Worm (Caenorhabditis elegans) whole organism, L3 larva: Measurements from ENCODE around the gene F08G2.5.
"Not testable (repeated sequence)": the region's sequence is repeated elsewhere in the genome, so short reads cannot be mapped to it uniquely, and the experiment has no call there.

Experiments used
- ZK546.5 ChIP-seq: sonication (generic microtip); optimal IDR thresholded peaks from 2 replicates; lab custom pipeline; 2017; ENCODE audit warnings: missing biosample characterization, missing genetic modification characterization
- ama-1 ChIP-seq: fragments of 150-350 bp; optimal IDR thresholded peaks from 2 replicates; lab custom pipeline; 2018
- ceh-16 ChIP-seq: sonication (generic microtip); optimal IDR thresholded peaks from 2 replicates; lab custom pipeline; 2017; ENCODE audit warnings: missing biosample characterization, missing genetic modification characterization
- ceh-28 ChIP-seq: fragments of 150-350 bp; optimal IDR thresholded peaks from 2 replicates; lab custom pipeline; 2014; ENCODE audit warnings: missing biosample characterization, missing genetic modification reagents, missing genetic modification characterization
- daf-12 ChIP-seq: fragments of 150-350 bp; optimal IDR thresholded peaks from 2 replicates; lab custom pipeline; 2014; ENCODE audit warnings: missing biosample characterization, missing genetic modification reagents, missing genetic modification characterization
- egl-5 ChIP-seq: fragments of 150-350 bp; optimal IDR thresholded peaks from 2 replicates; lab custom pipeline; 2017; ENCODE audit warnings: missing biosample characterization, missing genetic modification reagents, missing genetic modification characterization, inconsistent platforms
- elt-1 ChIP-seq: fragments of 150-350 bp; optimal IDR thresholded peaks from 2 replicates; lab custom pipeline; 2014; ENCODE audit warnings: missing biosample characterization, missing genetic modification characterization
- elt-2 ChIP-seq: sonication (generic microtip); optimal IDR thresholded peaks from 2 replicates; lab custom pipeline; 2016; ENCODE audit warnings: missing genetic modification reagents, mild to moderate bottlenecking, missing genetic modification characterization, missing compliant biosample characterization
- elt-3 ChIP-seq, 3 experiments: fragments of 150-350 bp in 1 of 3; sonication (generic microtip) in 2 of 3; optimal IDR thresholded peaks; 2 replicates in 2 of 3; 4 replicates in 1 of 3; lab custom pipeline; 2014 to 2017; ENCODE audit warnings: missing biosample characterization in 3 of 3, missing genetic modification characterization in 3 of 3
- eor-1 ChIP-seq, 2 experiments: fragments of 150-350 bp; optimal IDR thresholded peaks; 2 replicates each; lab custom pipeline; 2014 to 2018; ENCODE audit warnings: missing biosample characterization in 2 of 2, missing genetic modification characterization in 2 of 2
- fkh-10 ChIP-seq: sonication (generic microtip); optimal IDR thresholded peaks from 2 replicates; lab custom pipeline; 2017; ENCODE audit warnings: missing biosample characterization, missing genetic modification reagents, missing genetic modification characterization
- fkh-2 ChIP-seq: fragments of 150-350 bp; optimal IDR thresholded peaks from 2 replicates; lab custom pipeline; 2014; ENCODE audit warnings: missing biosample characterization, missing genetic modification reagents, missing genetic modification characterization
- fos-1 ChIP-seq: fragments of 150-350 bp; optimal IDR thresholded peaks from 2 replicates; lab custom pipeline; 2014; ENCODE audit warnings: missing biosample characterization, missing genetic modification characterization
- hmg-11 ChIP-seq: sonication (generic microtip); optimal IDR thresholded peaks from 2 replicates; lab custom pipeline; 2016; ENCODE audit warnings: missing genetic modification characterization, missing compliant biosample characterization
- jun-1 ChIP-seq: fragments of 150-350 bp; optimal IDR thresholded peaks from 2 replicates; lab custom pipeline; 2014; ENCODE audit warnings: missing biosample characterization, missing genetic modification reagents, missing genetic modification characterization
- lin-15B ChIP-seq: fragments of 150-350 bp; optimal IDR thresholded peaks from 2 replicates; lab custom pipeline; 2014; ENCODE audit warnings: missing biosample characterization, missing genetic modification characterization
- lin-39 ChIP-seq: fragments of 150-350 bp; optimal IDR thresholded peaks from 2 replicates; lab custom pipeline; 2018; ENCODE audit warnings: missing biosample characterization, missing genetic modification reagents, missing genetic modification characterization
- mdl-1 ChIP-seq: fragments of 150-350 bp; optimal IDR thresholded peaks from 2 replicates; lab custom pipeline; 2014; ENCODE audit warnings: missing biosample characterization, missing genetic modification characterization
- mml-1 ChIP-seq: fragments of 150-350 bp; sonication (generic microtip); optimal IDR thresholded peaks from 3 replicates; lab custom pipeline; 2014; ENCODE audit warnings: missing biosample characterization, missing genetic modification characterization
- nfya-1 ChIP-seq: sonication (generic microtip); optimal IDR thresholded peaks from 2 replicates; lab custom pipeline; 2017; ENCODE audit warnings: missing genetic modification characterization, mild to moderate bottlenecking, missing compliant biosample characterization, antibody characterized with exemption, moderate library complexity; ENCODE audit not compliant: insufficient read depth
- nhr-12 ChIP-seq: fragments of 150-350 bp; optimal IDR thresholded peaks from 2 replicates; lab custom pipeline; 2014; ENCODE audit warnings: missing biosample characterization, missing genetic modification characterization
- nhr-237 ChIP-seq: fragments of 150-350 bp; optimal IDR thresholded peaks from 2 replicates; lab custom pipeline; 2014; ENCODE audit warnings: missing biosample characterization, missing genetic modification characterization
- nhr-25 ChIP-seq: sonication (generic microtip); optimal IDR thresholded peaks from 2 replicates; lab custom pipeline; 2017; ENCODE audit warnings: missing biosample characterization, missing genetic modification characterization
- nhr-28 ChIP-seq: fragments of 150-350 bp; optimal IDR thresholded peaks from 2 replicates; lab custom pipeline; 2014; ENCODE audit warnings: missing biosample characterization, missing genetic modification characterization
- nhr-76 ChIP-seq: fragments of 150-350 bp; sonication (generic microtip); optimal IDR thresholded peaks from 5 replicates; lab custom pipeline; 2014; ENCODE audit warnings: missing biosample characterization, missing genetic modification characterization
- pha-4 ChIP-seq: fragments of 150-350 bp; optimal IDR thresholded peaks from 2 replicates; lab custom pipeline; 2014; ENCODE audit warnings: missing biosample characterization, missing genetic modification reagents, missing genetic modification characterization
- pqm-1 ChIP-seq: fragments of 150-350 bp; optimal IDR thresholded peaks from 2 replicates; lab custom pipeline; 2017; ENCODE audit warnings: missing biosample characterization, missing genetic modification characterization, inconsistent platforms
- sea-2 ChIP-seq: fragments of 150-350 bp; sonication (generic microtip); optimal IDR thresholded peaks from 4 replicates; lab custom pipeline; 2014; ENCODE audit warnings: missing biosample characterization, missing genetic modification reagents, missing genetic modification characterization
- skn-1 ChIP-seq: fragments of 150-350 bp; optimal IDR thresholded peaks from 2 replicates; lab custom pipeline; 2014; ENCODE audit warnings: missing biosample characterization, missing genetic modification characterization
- snpc-4 ChIP-seq: fragments of 150-350 bp; optimal IDR thresholded peaks from 2 replicates; lab custom pipeline; 2014; ENCODE audit warnings: missing biosample characterization, missing genetic modification characterization
- unc-39 ChIP-seq: sonication (generic microtip); optimal IDR thresholded peaks from 4 replicates; lab custom pipeline; 2017; ENCODE audit warnings: missing biosample characterization, missing genetic modification characterization
- ztf-11 ChIP-seq: fragments of 150-350 bp; optimal IDR thresholded peaks from 2 replicates; lab custom pipeline; 2014; ENCODE audit warnings: missing biosample characterization, missing genetic modification characterization
- ztf-4 ChIP-seq: fragments of 150-350 bp; optimal IDR thresholded peaks from 2 replicates; lab custom pipeline; 2014; ENCODE audit warnings: missing biosample characterization, missing genetic modification characterization

Gene F08G2.5

DNA sequence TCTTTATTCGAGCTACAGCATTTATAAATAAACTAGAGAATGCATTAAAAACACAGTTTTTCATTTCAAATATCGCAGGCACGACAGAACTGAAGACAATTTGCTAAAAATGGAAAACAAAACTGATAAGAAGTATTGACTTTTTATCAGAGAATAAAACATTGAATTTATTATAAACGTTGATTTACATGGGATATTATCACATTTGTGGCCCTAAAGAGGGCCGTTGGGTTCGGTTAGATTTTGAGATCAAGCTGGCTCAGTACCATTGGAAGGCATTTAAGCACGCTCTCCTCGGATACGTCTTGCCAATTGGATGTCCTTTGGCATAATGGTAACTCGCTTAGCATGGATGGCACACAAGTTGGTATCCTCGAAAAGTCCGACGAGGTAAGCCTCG is 8.9 kb downstream of the F08G2.5 start:
- TF ChIP-seq elt-2 (tag; lab: Kevin White, UChicago), result peak; percentile 34

DNA sequence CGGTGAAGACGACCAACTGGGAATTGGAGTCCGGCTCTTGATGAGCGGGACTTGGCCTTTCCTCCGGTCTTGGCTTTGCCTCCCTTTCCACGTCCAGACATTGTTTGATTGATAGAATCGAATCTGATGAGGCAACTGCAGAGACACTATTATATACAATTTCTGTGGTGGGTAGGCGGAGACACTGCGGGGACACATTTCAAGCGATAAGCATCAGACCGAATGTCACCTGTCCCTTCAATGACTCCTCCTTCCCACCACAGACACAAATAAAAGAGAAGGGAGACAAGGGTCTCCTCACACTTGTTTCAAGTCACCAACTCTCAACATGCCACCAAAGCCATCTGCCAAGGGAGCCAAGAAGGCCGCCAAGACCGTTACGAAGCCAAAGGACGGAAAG is 15.4 kb downstream of the F08G2.5 start, which contains the start of gene his-16:
his-16 (minus strand) TSS at position 101 of the 400 bp plus-strand sequence.
- TF ChIP-seq fkh-10 (GFP tag; lab: Kevin White, UChicago); nhr-25 (tag; lab: Kevin White, UChicago); sea-2 (GFP tag; lab: Kevin White, UChicago): not testable (repeated sequence)

DNA sequence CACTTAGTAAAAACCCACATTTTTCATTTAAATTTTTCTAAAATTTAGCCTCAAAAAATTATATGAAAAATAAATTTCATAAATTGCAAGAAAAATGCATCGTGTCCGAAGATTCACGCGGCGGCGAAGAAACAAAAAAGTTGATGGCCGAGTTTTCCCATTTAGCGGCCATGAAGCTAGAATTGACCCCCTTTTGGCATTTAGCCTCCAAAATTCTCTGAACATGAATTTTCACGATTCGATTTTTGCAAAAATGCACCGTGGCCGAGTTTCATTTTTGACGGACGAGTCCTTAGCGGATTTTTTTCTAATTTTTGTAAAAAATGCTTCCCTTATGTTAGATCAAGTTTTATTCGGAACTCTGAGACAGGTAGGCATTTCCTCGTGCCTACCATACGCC is 17.9 kb downstream of the F08G2.5 start:
- no peak for TF ChIP-seq fkh-10 (GFP tag; lab: Kevin White, UChicago)
- no peak for TF ChIP-seq sea-2 (GFP tag; lab: Kevin White, UChicago)
- TF ChIP-seq elt-3 (tag; optimal IDR thresholded peaks at IDR 0.05; lab: Kevin White, UChicago), result no peak
- no peak for TF ChIP-seq ama-1 (lab: Kevin White, UChicago)
- no peak for TF ChIP-seq ztf-4 (tag; lab: Kevin White, UChicago)
- TF ChIP-seq nhr-12 (tag; lab: Kevin White, UChicago), result no peak
- TF ChIP-seq pqm-1 (tag; lab: Kevin White, UChicago), result no peak
- no peak for TF ChIP-seq fos-1
- TF ChIP-seq ceh-16, result no peak
- TF ChIP-seq eor-1 (tag; optimal IDR thresholded peaks at IDR 0.05; lab: Kevin White, UChicago), result no peak
- TF ChIP-seq ceh-28 (tag; lab: Kevin White, UChicago), result no peak
- TF ChIP-seq skn-1 (tag; lab: Kevin White, UChicago), result no peak
- no peak for TF ChIP-seq nhr-25 (tag; lab: Kevin White, UChicago)
- no peak for TF ChIP-seq lin-39 (tag; lab: Kevin White, UChicago)

DNA sequence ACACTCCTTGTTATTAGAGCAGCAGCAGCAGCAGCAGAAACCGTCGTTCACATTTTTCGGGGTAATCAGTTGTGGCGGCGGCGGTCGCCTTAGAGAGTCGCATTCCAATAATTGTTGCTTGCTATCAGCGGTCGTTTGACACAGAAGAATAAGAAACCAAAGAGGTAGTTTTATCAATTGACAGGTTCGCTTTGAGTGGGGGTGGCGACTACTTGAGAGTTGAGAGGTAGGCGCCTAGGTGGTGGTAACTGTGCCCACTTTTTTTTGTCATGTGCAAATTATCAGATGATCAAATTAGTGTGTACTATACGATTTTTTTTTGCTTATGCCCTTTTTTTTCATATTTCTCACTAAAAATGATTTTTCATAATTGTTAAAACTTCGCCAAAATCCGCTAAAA is 19.5 kb downstream of the F08G2.5 start:
- peak; percentile 83 for TF ChIP-seq elt-2 (tag; lab: Kevin White, UChicago)
- TF ChIP-seq pqm-1 (tag; lab: Kevin White, UChicago), result peak; percentile 35
- TF ChIP-seq pha-4, result peak; percentile 31
- TF ChIP-seq eor-1 (tag; optimal IDR thresholded peaks at IDR 0.05; lab: Kevin White, UChicago), result no peak

DNA sequence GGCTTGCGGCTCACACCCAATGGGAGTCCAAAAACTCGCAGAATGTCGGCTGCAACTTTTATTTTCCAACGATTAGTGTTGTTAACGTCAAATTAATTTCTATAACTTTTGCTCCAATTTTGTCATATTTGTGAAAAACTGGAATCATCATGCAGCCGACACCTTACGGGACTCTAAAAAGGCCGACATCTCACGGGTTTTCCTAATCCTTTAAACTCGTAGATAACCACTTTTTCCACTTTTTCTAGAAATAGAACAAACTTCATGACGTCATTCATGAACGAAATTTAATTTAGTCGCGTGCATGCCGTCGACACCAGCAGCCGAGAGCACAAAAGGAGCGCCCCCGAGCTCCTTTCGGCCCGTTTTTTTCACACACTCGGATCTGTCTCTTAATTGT is 20.0 kb downstream of the F08G2.5 start:
- TF ChIP-seq fos-1 (no peak), unc-39 (tag; lab: Kevin White, UChicago) (no peak), egl-5 (no peak), nfya-1 (tag; lab: Kevin White, UChicago) (peak; percentile 1), snpc-4 (peak; percentile 44)
- TF ChIP-seq, all 47 proteins: peak for 2

DNA sequence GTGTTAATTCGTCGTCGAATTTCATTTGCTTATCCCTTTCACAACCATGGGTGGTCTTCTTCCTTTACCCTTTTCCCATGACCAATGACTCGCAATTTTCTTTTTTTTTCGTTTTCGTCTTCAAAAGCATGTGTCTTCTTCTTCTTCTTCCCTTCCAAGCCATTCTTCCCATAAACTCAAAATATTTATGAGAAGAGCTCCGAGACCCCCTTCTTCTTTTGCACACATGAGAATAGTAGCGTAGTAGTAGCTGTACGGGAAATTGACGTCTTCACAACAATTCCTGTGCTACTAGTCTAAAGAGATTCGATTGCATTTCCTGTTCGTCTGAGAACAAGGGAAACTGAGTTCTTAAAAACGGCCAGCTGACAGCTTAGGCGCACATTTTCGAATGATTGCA is 21.1 kb downstream of the F08G2.5 start:
- TF ChIP-seq fkh-10 (GFP tag; lab: Kevin White, UChicago), result peak; percentile 63
- TF ChIP-seq daf-12, result no peak

DNA sequence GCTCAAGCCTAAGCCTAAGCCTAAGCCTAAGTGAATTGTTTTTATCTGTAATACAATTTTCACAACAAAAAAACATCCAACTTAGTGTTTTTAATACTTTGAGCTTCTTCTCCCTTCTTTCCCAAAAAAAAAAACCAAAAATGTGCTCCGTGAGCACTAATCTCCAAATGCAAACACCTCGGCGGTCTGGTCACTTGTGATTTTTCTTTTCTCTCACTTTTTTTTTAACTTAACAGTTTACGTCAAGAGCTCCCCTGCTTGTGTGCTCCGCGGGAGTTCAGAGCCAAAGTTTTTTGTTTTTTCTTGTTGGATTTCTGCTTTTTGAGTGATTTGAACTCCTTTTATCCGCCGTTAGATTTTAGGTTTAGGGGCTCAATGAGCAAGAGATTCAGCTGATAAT is 27.2 kb downstream of the F08G2.5 start:
- no peak for TF ChIP-seq nhr-76 (tag; lab: Kevin White, UChicago)
- peak; percentile 52 for TF ChIP-seq pha-4

DNA sequence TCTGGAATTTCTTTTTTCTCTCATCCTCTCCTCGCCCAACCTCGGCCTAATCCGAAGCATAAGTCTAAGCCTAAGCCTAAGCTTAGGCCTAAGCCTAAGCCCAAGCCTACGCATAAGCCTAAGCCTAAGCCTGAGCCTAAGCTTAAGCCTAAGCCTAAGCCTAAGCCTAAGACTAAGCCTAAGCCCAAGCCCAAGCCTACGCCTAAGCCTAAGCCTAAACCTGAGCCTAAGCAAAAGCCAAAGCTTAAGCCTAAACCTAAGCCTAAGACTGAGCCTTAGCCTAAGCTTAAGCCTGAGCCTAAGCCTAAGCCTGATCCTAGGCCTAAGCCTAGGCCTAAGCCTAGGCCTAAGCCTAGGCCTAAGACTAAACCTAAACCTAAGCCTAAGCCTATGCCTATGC is 37.1 kb downstream of the F08G2.5 start:
- TF ChIP-seq nhr-28 (no peak), eor-1 (tag; optimal IDR thresholded peaks at IDR 0.05; lab: Kevin White, UChicago) (no peak), ceh-16 (no peak), ZK546.5 (tag; lab: Kevin White, UChicago) (no peak), fkh-2 (tag; lab: Kevin White, UChicago) (no peak)
- TF ChIP-seq, all 47 proteins: peak for 0

DNA sequence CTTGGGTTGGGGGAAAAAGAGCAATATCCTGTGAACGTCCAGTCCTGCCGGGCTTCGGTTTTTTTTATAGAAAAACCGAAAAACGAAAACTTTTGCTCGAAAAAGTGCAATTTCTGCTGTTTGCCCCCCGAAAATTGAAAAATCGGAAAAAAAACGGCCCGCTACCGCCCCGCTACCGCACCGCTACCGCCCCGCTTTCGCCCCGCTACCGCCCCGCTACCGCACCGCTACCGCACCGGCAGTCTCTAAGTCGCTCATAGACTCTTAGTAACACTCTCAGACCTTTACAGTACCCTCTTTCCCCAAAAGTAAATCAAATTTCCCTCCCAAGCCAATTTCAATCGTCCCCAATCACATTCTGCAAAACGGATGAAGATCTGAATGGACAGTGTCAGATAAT is 38.3 kb downstream of the F08G2.5 start:
- TF ChIP-seq daf-12 (no peak), mml-1 (tag; lab: Kevin White, UChicago) (no peak), ztf-11 (no peak), fkh-10 (GFP tag; lab: Kevin White, UChicago) (no peak), jun-1 (tag; lab: Kevin White, UChicago) (no peak), mdl-1 (tag; lab: Kevin White, UChicago) (no peak), pqm-1 (tag; lab: Kevin White, UChicago) (no peak), ceh-16 (no peak), nhr-237 (tag; lab: Kevin White, UChicago) (no peak), snpc-4 (no peak), nhr-28 (no peak), sea-2 (GFP tag; lab: Kevin White, UChicago) (no peak), hmg-11 (tag; lab: Kevin White, UChicago) (no peak), elt-1 (tag; lab: Kevin White, UChicago) (no peak), lin-15B (tag; lab: Kevin White, UChicago) (no peak), egl-5 (no peak), fos-1 (no peak), ZK546.5 (tag; lab: Kevin White, UChicago) (no peak)
